Worm (Caenorhabditis elegans) whole organism, young adult: ENCODE measurements around the gene lron-2.

ENCODE experiments used
- B0336.3 ChIP-seq: fragments of 200-800 bp; sonication (Bioruptor generic); IDR thresholded peaks from 2 replicates; pipeline ENCODE4 v1.3.6; 2022; ENCODE audit warnings: missing genetic modification characterization, missing compliant biosample characterization
- C06A6.2 ChIP-seq: fragments of 200-800 bp; sonication (Bioruptor generic); conservative IDR thresholded peaks from 2 replicates; pipeline ENCODE4 v1.3.6; 2022; ENCODE audit warnings: missing genetic modification characterization, missing compliant biosample characterization
- F49E8.2 ChIP-seq: sonication (generic microtip); optimal IDR thresholded peaks from 3 replicates; lab custom pipeline; 2017; ENCODE audit warnings: missing genetic modification characterization, mild to moderate bottlenecking, missing compliant biosample characterization, antibody characterized with exemption, moderate library complexity; ENCODE audit not compliant: insufficient read depth
- F52B5.7 ChIP-seq: sonication (generic microtip); optimal IDR thresholded peaks from 2 replicates; lab custom pipeline; 2016; ENCODE audit warnings: mild to moderate bottlenecking, missing genetic modification characterization, missing compliant biosample characterization
- F55B11.4 ChIP-seq: sonication (generic microtip); optimal IDR thresholded peaks from 2 replicates; lab custom pipeline; 2016; ENCODE audit warnings: missing compliant biosample characterization, missing genetic modification characterization, borderline replicate concordance; ENCODE audit not compliant: insufficient read depth
- F57C9.4 ChIP-seq: sonication (generic microtip); optimal IDR thresholded peaks from 2 replicates; lab custom pipeline; 2017; ENCODE audit warnings: mild to moderate bottlenecking, missing genetic modification characterization, missing compliant biosample characterization
- Y79H2A.3 ChIP-seq: fragments of 200-800 bp; sonication (Bioruptor generic); conservative IDR thresholded peaks from 2 replicates; pipeline ENCODE4 v1.3.6; 2022; ENCODE audit warnings: missing genetic modification reagents, missing genetic modification characterization, missing compliant biosample characterization
- Y95B8A.8 ChIP-seq: fragments of 200-800 bp; sonication (Bioruptor generic); IDR thresholded peaks from 2 replicates; pipeline ENCODE4 v1.3.6; 2022; ENCODE audit warnings: missing genetic modification reagents, missing genetic modification characterization, missing compliant biosample characterization
- akir-1 ChIP-seq: fragments of 200-800 bp; sonication (Bioruptor generic); optimal IDR thresholded peaks from 2 replicates; lab custom pipeline; 2018; ENCODE audit warnings: mild to moderate bottlenecking, missing genetic modification characterization, moderate library complexity, missing compliant biosample characterization
- ama-1 ChIP-seq, 3 experiments: fragments of 150-350 bp in 1 of 3; sonication (generic microtip) in 2 of 3; optimal IDR thresholded peaks; 2 replicates each; lab custom pipeline; 2014 to 2018; ENCODE audit warnings: missing biosample characterization in 2 of 3, missing genetic modification characterization in 2 of 3, missing genetic modification reagents in 2 of 3
- athp-1 ChIP-seq: sonication (generic microtip); optimal IDR thresholded peaks from 2 replicates; lab custom pipeline; 2017; ENCODE audit warnings: mild to moderate bottlenecking, missing genetic modification characterization, missing compliant biosample characterization
- bed-1 ChIP-seq: fragments of 200-800 bp; sonication (Bioruptor generic); IDR thresholded peaks from 2 replicates; pipeline ENCODE4 v1.3.6; 2022; ENCODE audit warnings: missing genetic modification reagents, missing genetic modification characterization, missing compliant biosample characterization
- ccch-3 ChIP-seq: fragments of 200-800 bp; sonication (Bioruptor generic); optimal IDR thresholded peaks from 2 replicates; lab custom pipeline; 2018; ENCODE audit warnings: mild to moderate bottlenecking, missing genetic modification characterization, missing compliant biosample characterization
- ceh-58 ChIP-seq: fragments of 200-800 bp; sonication (Bioruptor generic); IDR thresholded peaks from 2 replicates; pipeline ENCODE4 v1.3.6; 2022; ENCODE audit warnings: missing genetic modification characterization, missing compliant biosample characterization
- die-1 ChIP-seq: sonication (generic microtip); optimal IDR thresholded peaks from 2 replicates; lab custom pipeline; 2016; ENCODE audit warnings: missing genotype, mild to moderate bottlenecking, missing genetic modification characterization, missing compliant biosample characterization
- dpff-1 ChIP-seq: sonication (generic microtip); optimal IDR thresholded peaks from 2 replicates; lab custom pipeline; 2017; ENCODE audit warnings: mild to moderate bottlenecking, missing genetic modification characterization, missing compliant biosample characterization
- efl-1 ChIP-seq: fragments of 150-350 bp; optimal IDR thresholded peaks from 2 replicates; lab custom pipeline; 2014; ENCODE audit warnings: missing biosample characterization, missing genetic modification reagents, missing genetic modification characterization
- egrh-3 ChIP-seq: fragments of 200-800 bp; sonication (Bioruptor generic); IDR thresholded peaks from 2 replicates; pipeline ENCODE4 v1.3.6; 2022; ENCODE audit warnings: missing genetic modification reagents, missing genetic modification characterization, missing compliant biosample characterization
- hlh-12 ChIP-seq: sonication (generic microtip); optimal IDR thresholded peaks from 2 replicates; lab custom pipeline; 2016; ENCODE audit warnings: missing genetic modification characterization, missing compliant biosample characterization
- lin-26 ChIP-seq: fragments of 200-800 bp; sonication (Bioruptor generic); IDR thresholded peaks from 2 replicates; pipeline ENCODE4 v1.3.6; 2022; ENCODE audit warnings: missing genetic modification reagents, missing genetic modification characterization, missing compliant biosample characterization
- lin-35 ChIP-seq, 3 experiments: fragments of 150-350 bp in 2 of 3; sonication (generic microtip) in 1 of 3; optimal IDR thresholded peaks; 2 replicates each; lab custom pipeline; 2014 to 2018; ENCODE audit warnings: missing biosample characterization in 3 of 3, missing genetic modification characterization in 3 of 3, missing genetic modification reagents in 3 of 3
- lin-40 ChIP-seq: sonication (generic microtip); optimal IDR thresholded peaks from 2 replicates; lab custom pipeline; 2016; ENCODE audit warnings: missing genetic modification characterization, mild to moderate bottlenecking, missing compliant biosample characterization, missing genotype, missing genetic modification reagents
- madf-8 ChIP-seq: fragments of 200-800 bp; sonication (Bioruptor generic); conservative IDR thresholded peaks from 2 replicates; pipeline ENCODE4 v1.3.6; 2022; ENCODE audit warnings: missing genetic modification reagents, missing genetic modification characterization, missing compliant biosample characterization
- mcd-1 ChIP-seq: fragments of 200-800 bp; sonication (Bioruptor generic); IDR thresholded peaks from 2 replicates; pipeline ENCODE4 v1.3.6; 2022; ENCODE audit warnings: missing genetic modification reagents, missing genetic modification characterization, missing compliant biosample characterization
- mel-28 ChIP-seq: sonication (generic microtip); optimal IDR thresholded peaks from 2 replicates; lab custom pipeline; 2016; ENCODE audit warnings: borderline replicate concordance, mild to moderate bottlenecking, missing genetic modification characterization, missing compliant biosample characterization
- nhr-120 ChIP-seq: fragments of 200-800 bp; sonication (Bioruptor generic); IDR thresholded peaks from 2 replicates; pipeline ENCODE4 v1.3.6; 2022; ENCODE audit warnings: missing genetic modification characterization, missing compliant biosample characterization
- nhr-80 ChIP-seq: sonication (generic microtip); optimal IDR thresholded peaks from 2 replicates; lab custom pipeline; 2016; ENCODE audit warnings: missing genetic modification characterization, missing compliant biosample characterization
- sea-2 ChIP-seq: fragments of 200-800 bp; sonication (Bioruptor generic); IDR thresholded peaks from 2 replicates; pipeline ENCODE4 v1.3.6; 2022; ENCODE audit warnings: missing genetic modification characterization, missing compliant biosample characterization
- snpc-1.1 ChIP-seq: sonication (generic microtip); optimal IDR thresholded peaks from 2 replicates; lab custom pipeline; 2017; ENCODE audit warnings: missing genetic modification characterization, mild to moderate bottlenecking, missing compliant biosample characterization, antibody characterized with exemption, moderate library complexity, missing genotype, missing genetic modification reagents; ENCODE audit not compliant: insufficient read depth
- snpc-1.3 ChIP-seq: sonication (generic microtip); optimal IDR thresholded peaks from 2 replicates; lab custom pipeline; 2017; ENCODE audit warnings: missing genetic modification characterization, mild to moderate bottlenecking, missing compliant biosample characterization, antibody characterized with exemption, moderate library complexity, missing genotype, missing genetic modification reagents; ENCODE audit not compliant: insufficient read depth
- snpc-3.4 ChIP-seq: sonication (generic microtip); optimal IDR thresholded peaks from 2 replicates; lab custom pipeline; 2017; ENCODE audit warnings: missing genetic modification characterization, mild to moderate bottlenecking, missing compliant biosample characterization, antibody characterized with exemption, moderate library complexity, missing genotype, missing genetic modification reagents
- somi-1 ChIP-seq: fragments of 200-800 bp; sonication (Bioruptor generic); optimal IDR thresholded peaks from 2 replicates; lab custom pipeline; 2018; ENCODE audit warnings: mild to moderate bottlenecking, missing genetic modification characterization, missing compliant biosample characterization
- sptf-2 ChIP-seq: fragments of 200-800 bp; sonication (Bioruptor generic); optimal IDR thresholded peaks from 2 replicates; lab custom pipeline; 2018; ENCODE audit warnings: mild to moderate bottlenecking, missing genetic modification characterization, missing compliant biosample characterization
- tbp1 ChIP-seq: fragments of 200-800 bp; sonication (Bioruptor generic); optimal IDR thresholded peaks from 2 replicates; lab custom pipeline; 2018; ENCODE audit warnings: mild to moderate bottlenecking, missing genetic modification characterization, missing compliant biosample characterization
- unc-62 ChIP-seq: fragments of 150-350 bp; optimal IDR thresholded peaks from 2 replicates; lab custom pipeline; 2014; ENCODE audit warnings: missing biosample characterization, missing genetic modification reagents, missing genetic modification characterization
- ztf-22 ChIP-seq: fragments of 200-800 bp; sonication (Bioruptor generic); optimal IDR thresholded peaks from 2 replicates; lab custom pipeline; 2018; ENCODE audit warnings: mild to moderate bottlenecking, missing genetic modification characterization, moderate library complexity, missing compliant biosample characterization

The lron-2 gene

DNA sequence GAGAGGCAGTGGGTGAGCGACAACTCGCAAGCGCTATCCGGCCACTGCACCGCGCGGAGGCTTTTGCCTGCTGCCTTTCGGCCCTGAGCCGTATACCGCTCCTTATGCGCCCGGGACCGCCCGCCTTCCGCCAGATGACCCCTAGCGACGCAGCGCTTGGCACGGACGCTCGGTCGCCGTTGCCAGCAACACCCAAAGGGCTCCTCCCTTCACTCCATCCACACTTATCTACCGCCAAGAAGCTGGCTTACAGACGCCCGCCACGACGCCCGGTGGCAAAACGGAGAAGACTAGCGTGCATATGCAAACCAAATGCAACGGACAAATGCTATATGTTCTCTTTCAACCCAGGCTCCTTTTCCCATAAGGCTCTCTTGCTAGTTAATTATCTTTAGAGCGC lies 6.0 kb upstream of the lron-2 start (continued):
- TF ChIP-seq lin-35 (GFP tag; optimal IDR thresholded peaks at IDR 0.05; lab: Kevin White, UChicago) = no peak
- no peak for TF ChIP-seq efl-1 (GFP tag; lab: Kevin White, UChicago)
- no peak for TF ChIP-seq snpc-1.1 (tag; lab: Kevin White, UChicago)
- no peak for TF ChIP-seq hlh-12 (tag; lab: Kevin White, UChicago)
- no peak for TF ChIP-seq die-1 (tag; lab: Kevin White, UChicago)
- no peak; the same call in 1 of the 2 replicates for TF ChIP-seq mcd-1 (GFP tag; lab: Robert Waterston, UW)
- no peak for TF ChIP-seq athp-1
- no peak for TF ChIP-seq tbp1 (GFP tag; lab: Kevin White, UChicago)
- TF ChIP-seq nhr-120 (GFP tag; lab: Robert Waterston, UW) = no peak

- TF ChIP-seq mel-28 (tag; lab: Kevin White, UChicago) (no peak), akir-1 (no peak), unc-62 (no peak), dpff-1 (tag; lab: Kevin White, UChicago) (no peak), Y79H2A.3 (GFP tag; lab: Robert Waterston, UW) (no peak), F52B5.7 (tag; lab: Kevin White, UChicago) (no peak), ccch-3 (GFP tag; lab: Kevin White, UChicago) (no peak), sptf-2 (GFP tag; lab: Kevin White, UChicago) (no peak), ama-1 (optimal IDR thresholded peaks at IDR 0.05; lab: Kevin White, UChicago) (no peak), ama-1 (GFP tag; optimal IDR thresholded peaks at IDR 0.05; lab: Kevin White, UChicago) (no peak), F49E8.2 (tag; lab: Kevin White, UChicago) (no peak)
These were observed 4.6 kb upstream of the lron-2 start, which contains the start of gene ZK682.7 for ce11 chrV:9291919-9292318. Gene ZK682.7, minus strand, starts transcription at chrV:9292165.

DNA sequence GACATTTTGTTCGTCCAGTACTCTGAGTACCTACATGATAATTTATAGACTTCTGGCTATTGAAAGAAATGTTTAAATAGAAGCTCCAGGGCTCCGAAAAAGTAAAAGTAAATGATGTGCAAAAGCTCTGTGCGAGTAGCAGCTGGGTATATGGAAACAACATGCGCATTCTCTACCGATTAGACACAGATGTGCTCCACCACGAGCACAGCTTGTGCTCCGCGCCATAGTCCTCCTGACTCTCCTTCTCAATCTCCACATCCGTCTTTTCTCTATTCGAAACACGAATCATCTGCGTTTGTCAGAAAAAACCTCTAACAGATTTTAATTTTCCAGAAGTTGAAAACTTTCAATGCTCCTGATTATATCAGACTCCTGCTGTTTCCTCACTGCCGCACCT lies 3.9 kb downstream of the lron-2 start:
- TF ChIP-seq B0336.3 (GFP tag; lab: Robert Waterston, UW) = no peak
- TF ChIP-seq ceh-58 (GFP tag; lab: Robert Waterston, UW) = no peak
- no peak for TF ChIP-seq Y79H2A.3 (GFP tag; lab: Robert Waterston, UW)
- no peak for TF ChIP-seq lin-26 (GFP tag; lab: Robert Waterston, UW)
- TF ChIP-seq F49E8.2 (tag; lab: Kevin White, UChicago) = no peak
- TF ChIP-seq snpc-1.3 = no peak
- TF ChIP-seq sea-2 (GFP tag; lab: Robert Waterston, UW) = no peak
- TF ChIP-seq tbp1 (GFP tag; lab: Kevin White, UChicago) = no peak
- no peak for TF ChIP-seq madf-8 (GFP tag; lab: Robert Waterston, UW)
- no peak for TF ChIP-seq lin-40 (tag; lab: Kevin White, UChicago)
- no peak for TF ChIP-seq F55B11.4 (tag; lab: Kevin White, UChicago)
- TF ChIP-seq C06A6.2 (GFP tag; lab: Robert Waterston, UW) = no peak
- no peak for TF ChIP-seq ztf-22
- no peak for TF ChIP-seq Y95B8A.8 (GFP tag; lab: Robert Waterston, UW)
- no peak for TF ChIP-seq egrh-3 (GFP tag; lab: Robert Waterston, UW)
- no peak for TF ChIP-seq nhr-80 (tag; lab: Kevin White, UChicago)
- TF ChIP-seq snpc-3.4 (tag; lab: Kevin White, UChicago) = no peak
- TF ChIP-seq somi-1 (GFP tag; lab: Kevin White, UChicago) = no peak
- no peak for TF ChIP-seq bed-1 (GFP tag; lab: Robert Waterston, UW)
- no peak for TF ChIP-seq F57C9.4 (tag; lab: Kevin White, UChicago)
